Fruit fly (Drosophila melanogaster): ENCODE results near the gene Tyler.

Gene Tyler

DNA sequence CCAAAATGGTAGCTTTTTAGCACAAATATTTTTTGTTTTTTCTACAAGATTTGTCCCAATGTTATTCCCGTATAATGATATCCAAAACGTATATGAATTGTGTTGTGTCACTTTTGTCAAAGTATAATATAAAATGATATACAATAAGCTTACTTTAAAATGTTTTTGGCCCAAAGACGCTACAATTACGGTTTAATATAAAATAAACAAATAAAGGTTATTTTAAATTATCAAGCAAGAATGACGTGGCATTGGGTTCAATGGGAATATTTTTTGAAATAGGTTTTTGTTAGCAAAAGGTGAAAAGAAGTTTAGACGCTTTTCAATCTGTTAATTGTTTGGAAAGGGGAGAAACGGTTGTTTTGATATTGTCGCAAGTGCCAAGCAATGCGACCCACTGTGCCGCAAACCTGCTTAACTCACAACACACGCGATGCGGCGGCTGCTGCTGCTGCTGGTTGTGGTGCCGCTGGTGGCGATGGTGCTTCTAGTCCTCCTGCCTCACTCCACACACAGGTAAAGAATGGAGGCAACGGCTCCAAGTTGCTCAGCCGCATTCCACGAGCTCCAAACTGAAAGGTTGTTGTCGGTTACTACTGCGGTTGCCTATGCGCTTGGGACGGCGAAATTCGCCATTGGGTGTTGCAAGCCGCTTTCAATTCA is 52.0 kb downstream of the Tyler start:
- TF ChIP-seq br (GFP tag; optimal IDR thresholded peaks at IDR 0.05) (peak; percentile 34), ey (GFP tag; optimal IDR thresholded peaks at IDR 0.05) (peak; percentile 39), OdsH (GFP tag; optimal IDR thresholded peaks at IDR 0.05) (peak; percentile 16), rgr (GFP tag; optimal IDR thresholded peaks at IDR 0.05) (peak; percentile 14), Sp1 (GFP tag; optimal IDR thresholded peaks at IDR 0.05) (peak; percentile 68), psq (GFP tag; optimal IDR thresholded peaks at IDR 0.05) (peak; percentile 37), pan (optimal IDR thresholded peaks at IDR 0.05) (no peak), CrebA (GFP tag; optimal IDR thresholded peaks at IDR 0.05; ENCODE audit: borderline replicate concordance) (no peak), h (GFP tag; optimal IDR thresholded peaks at IDR 0.05) (peak; percentile 6), CG9705 (GFP tag; optimal IDR thresholded peaks at IDR 0.05) (peak; percentile 5), Hr83 (GFP tag; optimal IDR thresholded peaks at IDR 0.05; ENCODE audit: poor library complexity, severe bottlenecking) (peak; percentile 3), foxo (GFP tag; optimal IDR thresholded peaks at IDR 0.05) (peak in 1 of 2 experiments; percentile 45), sv (GFP tag; optimal IDR thresholded peaks at IDR 0.05) (no peak), HLH106 (tag; optimal IDR thresholded peaks at IDR 0.05) (peak; percentile 64), woc (GFP tag; optimal IDR thresholded peaks at IDR 0.05) (peak; percentile 79), fru (GFP tag; optimal IDR thresholded peaks at IDR 0.05) (peak; percentile 37), dl (GFP tag; optimal IDR thresholded peaks at IDR 0.05; ENCODE audit: insufficient read depth in 1 of 2, partially characterized antibody in 2 of 2) (peak in 1 of 2 experiments; percentile 33), Rel (GFP tag; optimal IDR thresholded peaks at IDR 0.05) (no peak), Rel (tag; optimal IDR thresholded peaks at IDR 0.05) (no peak)

DNA sequence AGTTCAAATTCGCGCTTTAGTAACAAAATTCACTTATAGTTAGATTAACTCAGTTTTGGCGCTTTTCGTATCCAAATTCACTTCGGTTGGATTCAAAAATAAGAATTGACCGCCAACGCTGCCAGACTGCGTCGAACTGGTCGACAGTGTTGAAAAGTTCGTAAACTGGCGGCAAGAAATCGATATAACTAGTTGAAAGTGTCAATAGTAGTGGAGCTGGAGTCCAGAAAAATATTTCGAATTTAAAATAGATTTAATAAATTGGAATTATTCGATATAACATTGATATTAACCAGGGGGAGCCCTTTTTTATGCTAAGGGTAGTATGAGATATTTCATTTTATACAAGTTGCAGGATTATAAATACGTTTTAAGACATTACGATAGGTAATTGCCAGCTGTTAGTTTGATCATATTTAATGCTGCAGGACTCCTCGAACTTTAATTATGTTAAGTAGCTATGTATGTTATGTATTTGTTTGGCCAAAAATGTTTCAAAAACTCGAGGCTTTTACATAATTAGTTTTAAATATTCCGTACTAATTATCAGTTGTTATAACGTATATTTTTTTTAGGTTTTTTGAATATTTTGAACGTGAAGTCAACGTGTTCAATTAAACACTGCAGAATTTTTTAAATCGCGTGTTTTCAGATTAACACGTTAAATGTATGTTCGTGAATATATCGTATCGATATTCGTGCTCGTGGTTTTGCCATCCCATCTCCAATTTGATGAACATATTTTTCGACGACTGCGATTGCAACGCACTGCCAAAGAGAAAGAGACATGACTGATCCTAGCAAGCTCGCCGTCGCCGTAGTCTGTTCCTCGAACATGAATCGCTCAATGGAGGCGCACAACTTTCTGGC is 52.8 kb downstream of the Tyler start, which contains the start of the genes CG14223 and Ssu72:
TSS of gene CG14223 (minus strand) at position 113 of the 870 bp plus-strand sequence.
TSS of gene Ssu72 (plus strand) at position 703 of the 870 bp plus-strand sequence.
- TF ChIP-seq pan (optimal IDR thresholded peaks at IDR 0.05) (no peak), Hnf4 (GFP tag; optimal IDR thresholded peaks at IDR 0.05) (peak; percentile 15), woc (GFP tag; optimal IDR thresholded peaks at IDR 0.05) (peak; percentile 6)

All from whole organism, wandering third instar larva.